Worm (Caenorhabditis elegans): Measurements from ENCODE around the gene pwp-1.

- TF ChIP-seq mab-5 (tag; optimal IDR thresholded peaks at IDR 0.05) (no peak), ztf-11 (tag; optimal IDR thresholded peaks at IDR 0.05) (no peak), elt-3 (tag; optimal IDR thresholded peaks at IDR 0.05) (no peak), nhr-129 (tag; optimal IDR thresholded peaks at IDR 0.05) (no peak), ceh-16 (tag; optimal IDR thresholded peaks at IDR 0.05) (no peak), nhr-12 (tag; optimal IDR thresholded peaks at IDR 0.05) (no peak), fos-1 (tag; optimal IDR thresholded peaks at IDR 0.05) (no peak), lin-39 (tag; optimal IDR thresholded peaks at IDR 0.05) (no peak)
These were observed 32.3 kb downstream of the pwp-1 start, which contains the start of gene ced-3 for ce11 chrIV:13204037-13204436.

Data from whole organism, L2 larva.